Fruit fly (Drosophila melanogaster): Measurements from ENCODE around the gene pum.
A peak's percentile ranks its signal among the peaks of the same experiment; 100 is the strongest.

pum gene

DNA sequence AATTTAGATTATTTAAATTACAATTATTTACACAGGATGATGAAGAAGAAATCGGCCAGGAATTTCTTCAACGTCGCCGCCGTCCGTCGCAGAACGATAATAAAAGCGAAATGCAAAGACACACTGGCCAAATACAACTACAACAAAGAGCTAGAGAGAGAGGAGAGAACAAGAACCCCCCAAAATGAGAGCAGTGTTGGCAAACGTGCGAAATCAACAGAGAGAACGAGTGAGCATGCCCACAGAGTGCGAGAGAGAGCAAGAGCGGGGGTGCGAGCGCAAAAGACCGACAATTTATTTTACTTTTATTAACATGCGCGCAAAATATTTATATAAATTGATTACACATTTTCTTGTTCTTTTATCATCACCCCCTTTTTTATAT lies 607 bp downstream of the pum start (continued):
- TF ChIP-seq CG10565 (GFP tag; optimal IDR thresholded peaks at IDR 0.05) (no peak), ftz-f1 (GFP tag; optimal IDR thresholded peaks at IDR 0.05) (no peak), ci (GFP tag; IDR thresholded peaks at IDR 0.05) (peak; percentile 69; the same call in 2 of the 3 replicates), cato (GFP tag; optimal IDR thresholded peaks at IDR 0.05; ENCODE audit: borderline replicate concordance) (no peak), Doc3 (GFP tag; IDR thresholded peaks at IDR 0.05; ENCODE audit: partially characterized antibody) (no peak), CG10979 (tag; optimal IDR thresholded peaks at IDR 0.05) (no peak), sens-2 (GFP tag; IDR thresholded peaks at IDR 0.05) (no peak), sd (tag; optimal IDR thresholded peaks at IDR 0.05) (peak; percentile 35), schlank (tag; optimal IDR thresholded peaks at IDR 0.05) (no peak), Neu2 (GFP tag; optimal IDR thresholded peaks at IDR 0.05; ENCODE audit: borderline replicate concordance) (no peak), bowl (GFP tag; IDR thresholded peaks at IDR 0.05) (no peak), crp (GFP tag; optimal IDR thresholded peaks at IDR 0.05) (no peak), rib (GFP tag; IDR thresholded peaks at IDR 0.05) (no peak), sim (GFP tag; IDR thresholded peaks at IDR 0.05) (0 out of 2 replicates have a peak, but pooled peaks have one; percentile 22), CG17912 (GFP tag; optimal IDR thresholded peaks at IDR 0.05) (no peak), CG2889 (GFP tag; IDR thresholded peaks at IDR 0.05) (no peak), abd-A (tag; optimal IDR thresholded peaks at IDR 0.05) (peak; percentile 44), CG7839 (tag; optimal IDR thresholded peaks at IDR 0.05) (no peak), phol (tag; optimal IDR thresholded peaks at IDR 0.05) (no peak), Med (GFP tag) (peak; percentile 90), CG32532 (GFP tag; IDR thresholded peaks at IDR 0.05) (peak; percentile 74), nerfin-2 (GFP tag; IDR thresholded peaks at IDR 0.05; ENCODE audit: partially characterized antibody) (no peak), gce (GFP tag; IDR thresholded peaks at IDR 0.05) (no peak), HHEX (GFP tag; optimal IDR thresholded peaks at IDR 0.05) (peak; percentile 0), lbe (GFP tag; optimal IDR thresholded peaks at IDR 0.05) (peak; percentile 37), CG17829 (tag; optimal IDR thresholded peaks at IDR 0.05) (no peak), CG10654 (GFP tag; optimal IDR thresholded peaks at IDR 0.05) (no peak), kni (GFP tag; optimal IDR thresholded peaks at IDR 0.05) (peak; percentile 1), Dref (GFP tag; IDR thresholded peaks at IDR 0.05) (no peak), CG9932 (GFP tag; IDR thresholded peaks at IDR 0.05) (no peak), CG4854 (GFP tag; optimal IDR thresholded peaks at IDR 0.05) (no peak), Chrac-16 (GFP tag; optimal IDR thresholded peaks at IDR 0.05) (no peak), CG7556 (GFP tag; optimal IDR thresholded peaks at IDR 0.05) (no peak), Dll (GFP tag; IDR thresholded peaks at IDR 0.05; ENCODE audit: partially characterized antibody) (no peak), CG14667 (GFP tag; IDR thresholded peaks at IDR 0.05) (no peak), prd (optimal IDR thresholded peaks at IDR 0.05) (no peak), prd (GFP tag; IDR thresholded peaks at IDR 0.05) (no peak), CG33557 (GFP tag; optimal IDR thresholded peaks at IDR 0.05) (no peak), CG11085 (GFP tag; IDR thresholded peaks at IDR 0.05) (no peak), zen2 (GFP tag; IDR thresholded peaks at IDR 0.05; ENCODE audit: partially characterized antibody) (no peak), fu2 (GFP tag; optimal IDR thresholded peaks at IDR 0.05) (no peak), ara (GFP tag; IDR thresholded peaks at IDR 0.05) (no peak), otp (GFP tag; IDR thresholded peaks at IDR 0.05) (0 out of 3 replicates have a peak, but pooled peaks have one; percentile 48), CG13296 (GFP tag; optimal IDR thresholded peaks at IDR 0.05) (peak; percentile 63), D19A (tag; optimal IDR thresholded peaks at IDR 0.05) (peak; percentile 28), CG12769 (tag; optimal IDR thresholded peaks at IDR 0.05) (no peak), Usf (GFP tag; optimal IDR thresholded peaks at IDR 0.05) (no peak), pnt (GFP tag; optimal IDR thresholded peaks at IDR 0.05) (no peak), PHDP (tag; optimal IDR thresholded peaks at IDR 0.05) (no peak), scrt (GFP tag; optimal IDR thresholded peaks at IDR 0.05) (no peak)
